Worm (Caenorhabditis elegans) whole organism, L2 larva: ENCODE results near the gene M163.11.

Experiments
- ceh-16 ChIP-seq: fragments of 150-350 bp; optimal IDR thresholded peaks from 2 replicates; lab custom pipeline; 2014; ENCODE audit warnings: missing biosample characterization, missing genetic modification characterization
- egl-27 ChIP-seq: sonication (generic microtip); optimal IDR thresholded peaks from 3 replicates; lab custom pipeline; 2017; ENCODE audit warnings: missing biosample characterization, missing genetic modification reagents, missing genetic modification characterization
- nhr-11 ChIP-seq: fragments of 150-350 bp; optimal IDR thresholded peaks from 2 replicates; lab custom pipeline; 2014; ENCODE audit warnings: missing biosample characterization, missing genetic modification characterization
- nhr-129 ChIP-seq: fragments of 150-350 bp; optimal IDR thresholded peaks from 2 replicates; lab custom pipeline; 2014; ENCODE audit warnings: missing biosample characterization, missing genetic modification characterization
- nhr-237 ChIP-seq: fragments of 150-350 bp; optimal IDR thresholded peaks from 2 replicates; lab custom pipeline; 2014; ENCODE audit warnings: missing biosample characterization, missing genetic modification characterization
- unc-62 ChIP-seq: fragments of 150-350 bp; optimal IDR thresholded peaks from 2 replicates; lab custom pipeline; 2014; ENCODE audit warnings: missing biosample characterization, missing genetic modification reagents, missing genetic modification characterization
- ztf-11 ChIP-seq: sonication (generic microtip); optimal IDR thresholded peaks from 2 replicates; lab custom pipeline; 2017; ENCODE audit warnings: missing biosample characterization, missing genetic modification characterization
- ztf-4 ChIP-seq: fragments of 150-350 bp; optimal IDR thresholded peaks from 2 replicates; lab custom pipeline; 2014; ENCODE audit warnings: missing biosample characterization, missing genetic modification characterization

DNA sequence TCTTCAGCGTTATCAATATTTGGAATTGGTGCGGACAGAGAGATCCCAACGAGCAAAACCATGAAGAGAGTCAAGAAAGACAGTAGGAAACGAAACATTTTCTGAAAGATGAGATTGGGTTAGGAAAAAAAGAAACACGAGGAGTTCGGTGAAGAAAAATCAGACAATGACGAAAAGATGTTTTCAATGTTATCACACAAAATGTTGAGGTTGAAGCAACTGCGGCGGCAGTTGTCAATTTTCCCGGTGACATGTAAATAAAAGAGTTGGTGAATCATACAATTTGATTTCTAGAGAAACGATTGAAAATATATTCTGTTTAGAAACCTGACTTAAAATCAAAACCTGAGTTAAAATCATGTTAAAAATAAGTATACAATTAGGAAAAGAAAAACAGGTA, 25.4 kb upstream of the M163.11 start, which contains the start of gene F23D12.7:
- TF ChIP-seq ceh-16 (tag; lab: Kevin White, UChicago), result no peak
- TF ChIP-seq nhr-129 (tag; lab: Kevin White, UChicago), result no peak
- TF ChIP-seq ztf-4 (tag; lab: Kevin White, UChicago), result no peak
- TF ChIP-seq ztf-11 (tag; lab: Kevin White, UChicago), result no peak
- no peak for TF ChIP-seq nhr-11 (tag; lab: Kevin White, UChicago)
- TF ChIP-seq nhr-237, result no peak
- no peak for TF ChIP-seq unc-62 (GFP tag; lab: Kevin White, UChicago)
- TF ChIP-seq egl-27 (tag; lab: Kevin White, UChicago), result no peak
